Fruit fly (Drosophila melanogaster): ENCODE data around the gene CG15564.

The CG15564 gene

DNA sequence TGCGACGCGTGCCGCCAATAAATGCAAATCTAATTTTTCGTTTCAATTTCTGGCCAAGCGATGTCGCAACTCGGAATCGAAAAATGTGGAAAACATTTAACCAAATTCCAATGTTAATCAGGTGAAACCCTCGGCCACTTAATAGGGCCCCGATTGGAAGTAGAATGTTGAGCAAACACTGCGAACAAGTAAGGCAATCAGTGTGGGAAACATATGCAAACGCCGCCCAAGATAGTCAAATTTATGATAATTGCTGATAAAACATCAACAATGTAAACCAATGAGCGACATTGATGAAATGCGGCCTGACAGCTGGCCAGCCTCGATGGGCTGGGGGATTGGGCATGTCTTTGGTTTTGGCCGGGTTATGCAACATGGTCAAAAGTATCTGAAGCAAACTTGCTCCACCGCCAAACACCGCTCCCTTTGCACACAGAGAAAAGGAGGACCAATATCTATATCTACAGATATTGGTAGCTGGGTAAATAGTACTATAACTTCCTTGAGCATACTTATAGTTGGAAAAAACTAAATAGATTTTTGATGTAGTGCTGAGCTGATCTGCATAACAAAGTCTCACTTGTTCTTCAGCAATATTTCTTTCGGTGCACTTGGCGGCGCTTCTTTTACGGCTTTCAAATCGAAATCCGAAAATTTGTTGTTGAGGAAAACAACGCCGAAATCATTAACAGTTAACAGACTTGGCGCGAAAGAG lies 12.3 kb upstream of the CG15564 start (continued):
- no peak for TF ChIP-seq CG3995 (GFP tag; optimal IDR thresholded peaks at IDR 0.05)
- TF ChIP-seq CG10209 (GFP tag; optimal IDR thresholded peaks at IDR 0.05): peak; percentile 65
- TF ChIP-seq pnt (GFP tag; optimal IDR thresholded peaks at IDR 0.05): peak; percentile 70
- peak; percentile 62 for TF ChIP-seq Meics (GFP tag; optimal IDR thresholded peaks at IDR 0.05)
- TF ChIP-seq CG4854 (GFP tag; optimal IDR thresholded peaks at IDR 0.05): peak; percentile 35
- no peak for TF ChIP-seq MBD-R2 (GFP tag; IDR thresholded peaks at IDR 0.05)
- TF ChIP-seq cg (GFP tag; optimal IDR thresholded peaks at IDR 0.05): no peak
- TF ChIP-seq CG1602 (GFP tag; optimal IDR thresholded peaks at IDR 0.05): peak; percentile 57
- TF ChIP-seq CG33557 (GFP tag; optimal IDR thresholded peaks at IDR 0.05): no peak
- 0 out of 2 replicates have a peak, but pooled peaks have one; percentile 22 for TF ChIP-seq rib (GFP tag; IDR thresholded peaks at IDR 0.05)
- TF ChIP-seq CG32532 (GFP tag; IDR thresholded peaks at IDR 0.05): peak; percentile 14; the same call in 1 of the 2 replicates
- TF ChIP-seq CG12104 (GFP tag; optimal IDR thresholded peaks at IDR 0.05): peak; percentile 24
- peak; percentile 49; the same call in 1 of the 3 replicates for TF ChIP-seq sr (GFP tag; IDR thresholded peaks at IDR 0.05)
- TF ChIP-seq CG3838 (GFP tag; optimal IDR thresholded peaks at IDR 0.05): no peak
- no peak for TF ChIP-seq da (GFP tag; optimal IDR thresholded peaks at IDR 0.05)
- TF ChIP-seq CG4820 (GFP tag; optimal IDR thresholded peaks at IDR 0.05): peak; percentile 76
- TF ChIP-seq unpg (GFP tag; optimal IDR thresholded peaks at IDR 0.05): peak; percentile 79
- TF ChIP-seq CrebB (tag; optimal IDR thresholded peaks at IDR 0.05): peak; percentile 19
- TF ChIP-seq slou (GFP tag; optimal IDR thresholded peaks at IDR 0.05): no peak
- peak; percentile 34 for TF ChIP-seq kay (GFP tag; optimal IDR thresholded peaks at IDR 0.05)
- TF ChIP-seq Asciz (GFP tag; optimal IDR thresholded peaks at IDR 0.05): peak; percentile 62
- TF ChIP-seq CG2889 (GFP tag; IDR thresholded peaks at IDR 0.05): peak; percentile 47; the same call in 1 of the 3 replicates
- no peak for TF ChIP-seq D19B (GFP tag; optimal IDR thresholded peaks at IDR 0.05)
- TF ChIP-seq Atf-2 (GFP tag; optimal IDR thresholded peaks at IDR 0.05): peak; percentile 14
- peak; percentile 68 for TF ChIP-seq H2.0 (GFP tag; IDR thresholded peaks at IDR 0.05)

dm6 chr3R:31245785-31246184 lies 10.6 kb upstream of the CG15564 start:
- TF ChIP-seq CG5953 (GFP tag; IDR thresholded peaks at IDR 0.05) (no peak), E2f2 (GFP tag; IDR thresholded peaks at IDR 0.05) (no peak), tna (GFP tag; IDR thresholded peaks at IDR 0.05; ENCODE audit: partially characterized antibody) (no peak), CG6654 (GFP tag; optimal IDR thresholded peaks at IDR 0.05) (no peak), CG2889 (GFP tag; IDR thresholded peaks at IDR 0.05) (no peak), kay (GFP tag; optimal IDR thresholded peaks at IDR 0.05) (no peak), CG10959 (GFP tag; IDR thresholded peaks at IDR 0.05) (no peak), CG16815 (GFP tag; optimal IDR thresholded peaks at IDR 0.05) (no peak), CG12391 (tag; optimal IDR thresholded peaks at IDR 0.05) (no peak), kni (GFP tag; optimal IDR thresholded peaks at IDR 0.05) (peak; percentile 46), pros (GFP tag; optimal IDR thresholded peaks at IDR 0.05) (peak; percentile 26), CG7556 (GFP tag; optimal IDR thresholded peaks at IDR 0.05) (no peak), CG4360 (GFP tag; IDR thresholded peaks at IDR 0.05) (no peak), MTF-1 (GFP tag; optimal IDR thresholded peaks at IDR 0.05; ENCODE audit: borderline replicate concordance) (no peak), CG11560 (tag; IDR thresholded peaks at IDR 0.05) (0 out of 3 replicates have a peak, but pooled peaks have one; percentile 8), Blimp-1 (GFP tag; optimal IDR thresholded peaks at IDR 0.05) (peak; percentile 92), h (optimal IDR thresholded peaks at IDR 0.05) (no peak), vfl (GFP tag; optimal IDR thresholded peaks at IDR 0.05) (no peak), rib (GFP tag; IDR thresholded peaks at IDR 0.05) (no peak), Pdp1 (GFP tag; optimal IDR thresholded peaks at IDR 0.05) (peak in 1 of 2 experiments; percentile 41)

Measured in whole organism, embryonic.